Fruit fly (Drosophila melanogaster) whole organism, embryonic: ENCODE measurements around the gene CG17377.
A peak's percentile ranks its signal among the peaks of the same experiment; 100 is the strongest.

ENCODE experiments used
- Aef1 ChIP-seq: fragments of 200-800 bp; sonication (Bioruptor generic); IDR thresholded peaks from 3 replicates; pipeline ENCODE4 v1.3.6; 2022; ENCODE audit warnings: missing biosample characterization, missing genetic modification characterization
- B-H1 ChIP-seq: fragments of 200-800 bp; sonication (Bioruptor generic); IDR thresholded peaks from 3 replicates; pipeline ENCODE4 v1.3.6; 2022; ENCODE audit warnings: missing biosample characterization, missing genetic modification characterization
- B-H2 ChIP-seq: fragments of 200-800 bp; sonication (Bioruptor generic); optimal IDR thresholded peaks from 2 replicates; lab custom pipeline; 2018; ENCODE audit warnings: missing biosample characterization, mild to moderate bottlenecking, missing genetic modification characterization
- CG10462 ChIP-seq: fragments of 200-800 bp; sonication (Bioruptor generic); optimal IDR thresholded peaks from 2 replicates; lab custom pipeline; 2016; ENCODE audit warnings: missing biosample characterization, missing genetic modification characterization
- CG12071 ChIP-seq: fragments of 200-800 bp; sonication (Bioruptor generic); optimal IDR thresholded peaks from 3 replicates; lab custom pipeline; 2018; ENCODE audit warnings: missing biosample characterization, mild to moderate bottlenecking, missing genetic modification characterization
- CG12299 ChIP-seq: fragments of 200-800 bp; sonication (Bioruptor generic); optimal IDR thresholded peaks from 2 replicates; lab custom pipeline; 2018; ENCODE audit warnings: missing biosample characterization, mild to moderate bottlenecking, missing genetic modification characterization
- CG12744 ChIP-seq: fragments of 200-800 bp; sonication (Bioruptor generic); optimal IDR thresholded peaks from 2 replicates; lab custom pipeline; 2016; ENCODE audit warnings: missing biosample characterization, missing genetic modification characterization
- CG14860 ChIP-seq: fragments of 200-800 bp; sonication (Bioruptor generic); IDR thresholded peaks from 3 replicates; pipeline ENCODE4 v1.3.6; 2022; ENCODE audit warnings: missing biosample characterization, missing genetic modification characterization; ENCODE audit not compliant: partially characterized antibody
- CG15479 ChIP-seq: fragments of 200-800 bp; sonication (Bioruptor generic); optimal IDR thresholded peaks from 3 replicates; lab custom pipeline; 2019; ENCODE audit warnings: missing biosample characterization, mild to moderate bottlenecking, missing genetic modification characterization, moderate library complexity
- CG17328 ChIP-seq: fragments of 200-800 bp; sonication (Bioruptor generic); IDR thresholded peaks from 2 replicates; pipeline ENCODE4 v1.3.6; 2022; ENCODE audit warnings: missing biosample characterization, missing genetic modification characterization
- CG17802 ChIP-seq: fragments of 200-800 bp; sonication (Bioruptor generic); optimal IDR thresholded peaks from 2 replicates; lab custom pipeline; 2018; ENCODE audit warnings: missing biosample characterization, mild to moderate bottlenecking, missing genetic modification characterization, moderate library complexity
- CG18619 ChIP-seq: fragments of 200-800 bp; sonication (Bioruptor generic); optimal IDR thresholded peaks from 3 replicates; lab custom pipeline; 2017; ENCODE audit warnings: missing biosample characterization, mild to moderate bottlenecking, missing genetic modification characterization
- CG4854 ChIP-seq: fragments of 200-800 bp; sonication (Bioruptor generic); optimal IDR thresholded peaks from 2 replicates; lab custom pipeline; 2016; ENCODE audit warnings: missing biosample characterization, missing genetic modification characterization, inconsistent platforms
- CG9817 ChIP-seq: fragments of 200-800 bp; sonication (Bioruptor generic); optimal IDR thresholded peaks from 2 replicates; lab custom pipeline; 2018; ENCODE audit warnings: missing biosample characterization, mild to moderate bottlenecking, missing genetic modification characterization, moderate library complexity
- CkIIα-i1 ChIP-seq: fragments of 200-800 bp; sonication (Bioruptor generic); IDR thresholded peaks from 2 replicates; pipeline ENCODE4 v1.3.6; 2022; ENCODE audit warnings: missing biosample characterization, missing genetic modification characterization
- D ChIP-seq, 2 experiments: fragments of 200-800 bp in 1 of 2; fragments of >200 bp in 1 of 2; sonication (Bioruptor generic) in 1 of 2; optimal IDR thresholded peaks; 2 replicates in 1 of 2; 3 replicates in 1 of 2; lab custom pipeline; 2017; ENCODE audit warnings: mild to moderate bottlenecking in 1 of 2, missing biosample characterization in 1 of 2, missing genetic modification characterization in 1 of 2, missing genetic modification reagents in 1 of 2
- D19A ChIP-seq: fragments of 200-800 bp; optimal IDR thresholded peaks from 3 replicates; lab custom pipeline; 2019; ENCODE audit warnings: missing biosample characterization, mild to moderate bottlenecking, missing genetic modification characterization, moderate library complexity
- D19B ChIP-seq: fragments of 200-800 bp; sonication (Bioruptor generic); optimal IDR thresholded peaks from 2 replicates; lab custom pipeline; 2017; ENCODE audit warnings: missing biosample characterization, mild to moderate bottlenecking, missing genetic modification characterization
- Deaf1 ChIP-seq: fragments of 200-800 bp; optimal IDR thresholded peaks from 3 replicates; lab custom pipeline; 2019; ENCODE audit warnings: missing biosample characterization, mild to moderate bottlenecking, missing genetic modification characterization, moderate library complexity
- Dek ChIP-seq: fragments of 200-800 bp; sonication (Bioruptor generic); optimal IDR thresholded peaks from 3 replicates; lab custom pipeline; 2019; ENCODE audit warnings: missing biosample characterization, mild to moderate bottlenecking, missing genetic modification characterization, moderate library complexity
- Dfd ChIP-seq, 2 experiments: fragments of >200 bp; optimal IDR thresholded peaks; 2 replicates each; lab custom pipeline; 2017; ENCODE audit warnings: missing biosample characterization in 2 of 2, missing genetic modification characterization in 2 of 2
- Doc2 ChIP-seq: fragments of 200-800 bp; sonication (Bioruptor generic); IDR thresholded peaks from 2 replicates; pipeline ENCODE4 v1.3.6; 2022; ENCODE audit warnings: missing biosample characterization, missing genetic modification characterization
- Dref ChIP-seq: fragments of 200-800 bp; sonication (Bioruptor generic); IDR thresholded peaks from 2 replicates; pipeline ENCODE4 v1.3.6; 2022; ENCODE audit warnings: missing biosample characterization, missing genetic modification characterization
- Fer2 ChIP-seq: fragments of 200-800 bp; sonication (Bioruptor generic); optimal IDR thresholded peaks from 2 replicates; lab custom pipeline; 2018; ENCODE audit warnings: missing biosample characterization, mild to moderate bottlenecking, missing genetic modification characterization, moderate library complexity
- Hmr ChIP-seq: fragments of 200-800 bp; sonication (Bioruptor generic); optimal IDR thresholded peaks from 3 replicates; lab custom pipeline; 2017; ENCODE audit warnings: mild to moderate bottlenecking, missing biosample characterization, missing genetic modification reagents, missing genetic modification characterization
- Hr3 ChIP-seq: fragments of 200-800 bp; sonication (Bioruptor generic); optimal IDR thresholded peaks from 3 replicates; lab custom pipeline; 2016; ENCODE audit warnings: missing biosample characterization, missing genetic modification characterization
- Jarid2 ChIP-seq: fragments of 200-800 bp; sonication (Bioruptor generic); optimal IDR thresholded peaks from 3 replicates; lab custom pipeline; 2017; ENCODE audit warnings: mild to moderate bottlenecking, missing biosample characterization, missing genetic modification reagents, missing genetic modification characterization
- Oaz ChIP-seq: fragments of 200-800 bp; sonication (Bioruptor generic); IDR thresholded peaks from 2 replicates; pipeline ENCODE4 v1.3.6; 2022; ENCODE audit warnings: missing biosample characterization, missing genetic modification characterization
- al ChIP-seq: fragments of 200-800 bp; sonication (Bioruptor generic); IDR thresholded peaks from 2 replicates; pipeline ENCODE4 v1.3.6; 2022; ENCODE audit warnings: missing biosample characterization, missing genetic modification characterization
- cato ChIP-seq: fragments of 200-800 bp; sonication (Bioruptor generic); optimal IDR thresholded peaks from 2 replicates; lab custom pipeline; 2016; ENCODE audit warnings: missing biosample characterization, missing genetic modification characterization, borderline replicate concordance
- chif ChIP-seq, 2 experiments: fragments of 200-800 bp; sonication (Bioruptor generic); optimal IDR thresholded peaks; 3 replicates each; lab custom pipeline; 2016; ENCODE audit warnings: missing biosample characterization in 2 of 2, missing genetic modification characterization in 2 of 2
- disco-r ChIP-seq: fragments of 200-800 bp; sonication (Bioruptor generic); optimal IDR thresholded peaks from 2 replicates; lab custom pipeline; 2016; ENCODE audit warnings: missing biosample characterization, missing genetic modification characterization
- eve ChIP-seq, 2 experiments: fragments of >200 bp; optimal IDR thresholded peaks; 2 replicates each; lab custom pipeline; 2017; ENCODE audit warnings: missing biosample characterization in 2 of 2, missing genetic modification characterization in 2 of 2
- gce ChIP-seq: fragments of 200-800 bp; sonication (Bioruptor generic); IDR thresholded peaks from 3 replicates; pipeline ENCODE4 v1.3.6; 2022; ENCODE audit warnings: missing biosample characterization, missing genetic modification characterization
- gcm2 ChIP-seq: fragments of 200-800 bp; sonication (Bioruptor generic); optimal IDR thresholded peaks from 2 replicates; lab custom pipeline; 2016; ENCODE audit warnings: missing biosample characterization, missing genetic modification characterization
- gro ChIP-seq: fragments of 200-800 bp; sonication (Bioruptor generic); optimal IDR thresholded peaks from 2 replicates; lab custom pipeline; 2016; ENCODE audit warnings: missing biosample characterization, missing genetic modification characterization
- hkb ChIP-seq, 2 experiments: fragments of 200-800 bp in 1 of 2; fragments of >200 bp in 1 of 2; sonication (Bioruptor generic) in 1 of 2; IDR thresholded peaks in 1 of 2; optimal IDR thresholded peaks in 1 of 2; 2 replicates each; pipeline versions ENCODE4 v1.3.6 to Lab custom; 2017 to 2022; ENCODE audit warnings: missing biosample characterization in 1 of 2, missing genetic modification characterization in 1 of 2
- hth ChIP-seq: fragments of >200 bp; optimal IDR thresholded peaks from 2 replicates; lab custom pipeline; 2017; ENCODE audit warnings: inconsistent platforms
- insv ChIP-seq, 2 experiments: fragments of 200-800 bp; sonication (Bioruptor generic); optimal IDR thresholded peaks; 3 replicates each; lab custom pipeline; 2016 to 2018; ENCODE audit warnings: missing biosample characterization in 2 of 2, missing genetic modification characterization in 2 of 2
- kni ChIP-seq: fragments of 200-800 bp; sonication (Bioruptor generic); optimal IDR thresholded peaks from 3 replicates; lab custom pipeline; 2017; ENCODE audit warnings: mild to moderate bottlenecking, missing biosample characterization, missing genetic modification reagents, missing genetic modification characterization
- pan ChIP-seq, 4 experiments: fragments of >200 bp in 3 of 4; fragments of 200-800 bp in 1 of 4; sonication (Bioruptor generic) in 1 of 4; optimal IDR thresholded peaks in 3 of 4; IDR thresholded peaks in 1 of 4; 2 replicates each; pipeline versions ENCODE4 v1.3.6 to Lab custom; 2017 to 2022; ENCODE audit warnings: missing biosample characterization in 2 of 4, missing genetic modification characterization in 2 of 4, mixed read lengths in 1 of 4
- psq ChIP-seq: fragments of 200-800 bp; sonication (Bioruptor generic); optimal IDR thresholded peaks from 2 replicates; lab custom pipeline; 2017; ENCODE audit warnings: missing biosample characterization, missing genetic modification characterization
- ro ChIP-seq: fragments of 200-800 bp; sonication (Bioruptor generic); IDR thresholded peaks from 2 replicates; pipeline ENCODE4 v1.3.6; 2022; ENCODE audit warnings: missing biosample characterization, missing genetic modification characterization
- salm ChIP-seq: fragments of 200-800 bp; sonication (Bioruptor generic); optimal IDR thresholded peaks from 2 replicates; lab custom pipeline; 2018; ENCODE audit warnings: missing biosample characterization, mild to moderate bottlenecking, missing genetic modification characterization
- slp2 ChIP-seq: fragments of 200-800 bp; sonication (Bioruptor generic); optimal IDR thresholded peaks from 2 replicates; lab custom pipeline; 2016; ENCODE audit warnings: missing biosample characterization, missing genetic modification characterization
- sna ChIP-seq: fragments of 200-800 bp; sonication (Bioruptor generic); IDR thresholded peaks from 2 replicates; pipeline ENCODE4 v1.3.6; 2022; ENCODE audit warnings: missing biosample characterization, missing genetic modification characterization; ENCODE audit not compliant: partially characterized antibody
- twi ChIP-seq: fragments of 200-800 bp; optimal IDR thresholded peaks from 2 replicates; lab custom pipeline; 2019; ENCODE audit warnings: missing biosample characterization, mild to moderate bottlenecking, missing genetic modification characterization, moderate library complexity
- usp ChIP-seq: fragments of >200 bp; optimal IDR thresholded peaks from 2 replicates; lab custom pipeline; 2017; ENCODE audit warnings: missing biosample characterization, missing genetic modification characterization

The CG17377 gene

DNA sequence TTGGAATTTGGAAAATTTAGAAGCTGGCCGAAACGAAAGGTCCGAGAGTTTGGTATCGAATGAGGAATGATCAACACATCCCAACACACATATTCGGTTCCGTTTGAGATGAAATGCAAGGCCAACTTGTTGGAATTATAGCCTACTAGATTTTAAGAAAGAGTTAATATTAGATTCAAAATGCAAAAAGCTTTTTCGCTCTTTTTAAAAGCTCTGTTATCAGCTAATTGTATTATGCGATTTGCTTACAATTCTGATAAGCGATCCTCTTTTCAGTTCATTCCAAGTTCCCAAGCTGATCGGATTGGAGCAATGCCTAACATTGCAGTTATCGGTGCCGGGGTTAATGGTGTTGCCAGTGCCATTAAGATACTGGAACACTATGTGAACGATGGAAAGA is at the start of gene CG17377, which contains the start of gene Daao2:
CG17377 (minus strand) TSS at position 101 of the 400 bp plus-strand sequence.
Daao2 (plus strand) TSS at position 272 of the 400 bp plus-strand sequence.
- no peak for TF ChIP-seq Aef1 (GFP tag; lab: Robert Waterston, UW)
- no peak for TF ChIP-seq CG9817
- TF ChIP-seq CG12071: no peak
- TF ChIP-seq D (optimal IDR thresholded peaks at IDR 0.05; lab: Kevin White, UChicago): no peak
- no peak for TF ChIP-seq D (GFP tag; optimal IDR thresholded peaks at IDR 0.05; lab: Kevin White, UChicago)
- TF ChIP-seq gro (GFP tag; lab: Kevin White, UChicago): no peak
- no peak for TF ChIP-seq kni
- TF ChIP-seq chif (GFP tag; optimal IDR thresholded peaks at IDR 0.05; lab: Kevin White, UChicago): no peak
- no peak for TF ChIP-seq cato (GFP tag; lab: Kevin White, UChicago)
- TF ChIP-seq Hr3 (GFP tag; lab: Kevin White, UChicago): no peak
- no peak for TF ChIP-seq CG14860
- TF ChIP-seq Doc2: no peak
- TF ChIP-seq, all 482 proteins: peak for 0

dm6 chr2L:6851963-6852671 is 49.5 kb upstream of the CG17377 start, which contains the start of gene Rca1:
TSS of gene Rca1 (plus strand) at chr2L:6852315.
- TF ChIP-seq CG4854 (peak; percentile 96), Fer2 (tag; lab: Kevin White, UChicago) (no peak), D19B (no peak), eve (GFP tag; optimal IDR thresholded peaks at IDR 0.05; lab: Kevin White, UChicago) (no peak), insv (GFP tag; optimal IDR thresholded peaks at IDR 0.05; lab: Kevin White, UChicago) (peak in 1 of 2 experiments; percentile 46), gce (GFP tag; lab: Robert Waterston, UW) (no peak), hth (lab: Kevin White, UChicago) (no peak), D19A (tag; lab: Kevin White, UChicago) (no peak), psq (GFP tag; lab: Kevin White, UChicago) (no peak), salm (tag; lab: Kevin White, UChicago) (no peak), CG12299 (tag; lab: Kevin White, UChicago) (no peak), CG10462 (GFP tag; lab: Kevin White, UChicago) (no peak), usp (GFP tag; lab: Kevin White, UChicago) (no peak), CkIIα-i1 (GFP tag; lab: Robert Waterston, UW) (no peak), B-H1 (GFP tag; lab: Robert Waterston, UW) (no peak), Oaz (GFP tag; lab: Robert Waterston, UW) (no peak), Jarid2 (GFP tag; lab: Kevin White, UChicago) (no peak), pan (optimal IDR thresholded peaks at IDR 0.05; lab: Kevin White, UChicago) (no peak), pan (GFP tag; optimal IDR thresholded peaks at IDR 0.05 in 1 of 2, IDR thresholded peaks at IDR 0.05 in 1 of 2) (no peak), CG17802 (tag; lab: Kevin White, UChicago) (no peak), disco-r (GFP tag; lab: Kevin White, UChicago) (no peak), al (GFP tag; lab: Robert Waterston, UW) (no peak), CG12744 (GFP tag; lab: Kevin White, UChicago) (no peak), CG15479 (no peak), slp2 (no peak), Deaf1 (tag; lab: Kevin White, UChicago) (no peak), Dref (GFP tag; lab: Robert Waterston, UW) (no peak), Dek (tag; lab: Kevin White, UChicago) (peak; percentile 12), ro (GFP tag; lab: Robert Waterston, UW) (no peak), Dfd (GFP tag; optimal IDR thresholded peaks at IDR 0.05; lab: Kevin White, UChicago) (no peak), Hmr (GFP tag; lab: Kevin White, UChicago) (no peak), hkb (optimal IDR thresholded peaks at IDR 0.05; lab: Kevin White, UChicago) (no peak), hkb (GFP tag; IDR thresholded peaks at IDR 0.05; lab: Robert Waterston, UW) (no peak), sna (GFP tag; lab: Robert Waterston, UW) (no peak), CG17328 (GFP tag; lab: Robert Waterston, UW) (no peak), twi (tag; lab: Kevin White, UChicago) (no peak), gcm2 (GFP tag; lab: Kevin White, UChicago) (no peak), CG18619 (GFP tag; lab: Kevin White, UChicago) (no peak), B-H2 (no peak)
